Worm (Caenorhabditis elegans) whole organism, L1 larva: ENCODE measurements around the gene Y57G7A.3.

ENCODE experiments used
- ceh-90 ChIP-seq: sonication (generic microtip); optimal IDR thresholded peaks from 2 replicates; lab custom pipeline; 2016; ENCODE audit warnings: missing genetic modification characterization, missing compliant biosample characterization
- fkh-8 ChIP-seq: sonication (generic microtip); optimal IDR thresholded peaks from 2 replicates; lab custom pipeline; 2016; ENCODE audit warnings: mild to moderate bottlenecking, missing genetic modification characterization, missing compliant biosample characterization
- irx-1 ChIP-seq: sonication (generic microtip); optimal IDR thresholded peaks from 2 replicates; lab custom pipeline; 2016; ENCODE audit warnings: missing genetic modification characterization, missing compliant biosample characterization
- lin-35 ChIP-seq, 2 experiments: fragments of 150-350 bp; optimal IDR thresholded peaks; 2 replicates each; lab custom pipeline; 2014; ENCODE audit warnings: missing biosample characterization in 2 of 2, missing genetic modification characterization in 2 of 2, missing genetic modification reagents in 2 of 2
- lsy-2 ChIP-seq, 2 experiments: fragments of 150-350 bp; optimal IDR thresholded peaks; 2 replicates each; lab custom pipeline; 2014; ENCODE audit warnings: missing biosample characterization in 2 of 2, missing genetic modification characterization in 2 of 2
- nhr-12 ChIP-seq: sonication (generic microtip); optimal IDR thresholded peaks from 2 replicates; lab custom pipeline; 2017; ENCODE audit warnings: missing biosample characterization, missing genetic modification characterization
- snpc-4 ChIP-seq: fragments of 150-350 bp; optimal IDR thresholded peaks from 2 replicates; lab custom pipeline; 2014; ENCODE audit warnings: missing biosample characterization, missing genetic modification characterization
- unc-130 ChIP-seq: fragments of 150-350 bp; optimal IDR thresholded peaks from 2 replicates; lab custom pipeline; 2017; ENCODE audit warnings: missing biosample characterization, missing genetic modification characterization, inconsistent platforms
- unc-62 ChIP-seq: fragments of 150-350 bp; optimal IDR thresholded peaks from 2 replicates; lab custom pipeline; 2014; ENCODE audit warnings: missing biosample characterization, missing genetic modification reagents, missing genetic modification characterization
- zag-1 ChIP-seq: fragments of 150-350 bp; optimal IDR thresholded peaks from 2 replicates; lab custom pipeline; 2014; ENCODE audit warnings: missing biosample characterization, missing genetic modification characterization
- zip-4 ChIP-seq: fragments of 200-800 bp; sonication (Bioruptor generic); optimal IDR thresholded peaks from 2 replicates; lab custom pipeline; 2018; ENCODE audit warnings: mild to moderate bottlenecking, missing genetic modification characterization, moderate library complexity, missing compliant biosample characterization

DNA sequence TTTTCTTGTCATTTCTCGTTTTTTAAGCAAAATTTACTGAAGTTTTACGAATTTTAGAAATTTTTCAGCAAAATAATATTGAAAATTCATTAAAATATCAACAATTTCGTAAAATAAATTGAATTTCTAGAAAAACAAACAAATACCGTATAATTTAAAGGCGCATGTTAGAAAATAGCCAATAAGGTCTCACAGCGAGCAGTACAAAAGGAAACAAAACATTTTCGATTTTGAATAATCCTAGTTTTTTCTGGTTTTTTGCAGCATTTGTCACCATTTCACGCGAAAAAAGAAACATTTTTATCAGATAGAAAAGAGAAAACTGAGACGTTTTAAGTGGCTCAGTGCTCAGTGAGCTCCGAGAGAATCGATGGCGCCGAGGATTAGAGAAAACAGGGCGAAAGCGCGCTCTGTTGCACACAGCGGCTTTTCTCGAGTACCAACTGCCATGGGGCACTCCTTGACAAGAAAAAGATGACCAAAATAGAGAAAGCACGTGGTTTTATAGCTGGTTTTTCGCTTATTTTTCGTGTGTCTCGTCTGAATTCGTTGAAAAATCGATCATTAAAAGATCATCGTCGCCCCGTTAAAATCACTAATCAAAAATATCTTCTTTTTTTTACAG, 24.4 kb downstream of the Y57G7A.3 start, which contains the start of the genes alh-6 and fcho-1:
- TF ChIP-seq snpc-4 (tag; lab: Kevin White, UChicago) (no peak), lsy-2 (tag; optimal IDR thresholded peaks at IDR 0.05; lab: Kevin White, UChicago) (peak in 1 of 2 experiments; percentile 24), zip-4 (GFP tag; lab: Kevin White, UChicago) (no peak), unc-130 (tag; lab: Kevin White, UChicago) (no peak), irx-1 (tag; lab: Kevin White, UChicago) (no peak), zag-1 (tag; lab: Kevin White, UChicago) (no peak), unc-62 (GFP tag; lab: Kevin White, UChicago) (no peak), lin-35 (GFP tag; optimal IDR thresholded peaks at IDR 0.05; lab: Kevin White, UChicago) (peak; percentile 28 to 46), fkh-8 (no peak), nhr-12 (no peak), ceh-90 (tag; lab: Kevin White, UChicago) (no peak)
